Worm (Caenorhabditis elegans): ENCODE data around the gene hpo-30.

- TF ChIP-seq med-1 (GFP tag; optimal IDR thresholded peaks at IDR 0.05; ENCODE audit: insufficient read depth) (no peak), ref-1 (GFP tag; conservative IDR thresholded peaks at IDR 0.05) (no peak), tab-1 (GFP tag; IDR thresholded peaks at IDR 0.05) (no peak), klf-2 (GFP tag; conservative IDR thresholded peaks at IDR 0.05) (no peak), T22C8.4 (GFP tag; IDR thresholded peaks at IDR 0.05) (no peak), ztf-29 (GFP tag; IDR thresholded peaks at IDR 0.05) (no peak)
Measured at ce11 chrV:12305677-12306076, 4.5 kb downstream of the hpo-30 start.

Data from whole organism, midembryonic.